Worm (Caenorhabditis elegans) whole organism, L1 larva: ENCODE measurements around the gene F11A5.17.

Experiments used
- elt-3 ChIP-seq, 6 experiments: fragments of 150-350 bp in 1 of 6; sonication (generic microtip); optimal IDR thresholded peaks; 2 replicates each; lab custom pipeline; 2017 to 2018; ENCODE audit warnings: missing biosample characterization in 6 of 6, missing genetic modification characterization in 6 of 6, inconsistent platforms in 1 of 6
- hlh-17 ChIP-seq: fragments of 200-800 bp; sonication (Bioruptor generic); optimal IDR thresholded peaks from 2 replicates; lab custom pipeline; 2018; ENCODE audit warnings: missing genetic modification characterization, mild to moderate bottlenecking, missing compliant biosample characterization, moderate library complexity, borderline replicate concordance
- lin-13 ChIP-seq: fragments of 150-350 bp; optimal IDR thresholded peaks from 2 replicates; lab custom pipeline; 2014; ENCODE audit warnings: missing biosample characterization, missing genetic modification reagents, missing genetic modification characterization
- pqm-1 ChIP-seq: sonication (generic microtip); optimal IDR thresholded peaks from 3 replicates; lab custom pipeline; 2017; ENCODE audit warnings: missing biosample characterization, missing genetic modification characterization

- TF ChIP-seq hlh-17 (GFP tag; lab: Kevin White, UChicago), result no peak
- TF ChIP-seq elt-3 (tag; optimal IDR thresholded peaks at IDR 0.05; lab: Kevin White, UChicago), result no peak
- no peak for TF ChIP-seq pqm-1
- no peak for TF ChIP-seq lin-13 (GFP tag; lab: Kevin White, UChicago)
These were observed 47.3 kb downstream of the F11A5.17 start for ce11 chrV:16249105-16249504.
